Worm (Caenorhabditis elegans) whole organism, mixed stage, embryonic: ENCODE data around the gene srt-37.
"Not testable (repeated sequence)": the region's sequence is repeated elsewhere in the genome, so short reads cannot be mapped to it uniquely, and the experiment has no call there.

Experiments used
- bed-3 ChIP-seq: fragments of 200-800 bp; sonication (Bioruptor generic); optimal IDR thresholded peaks from 3 replicates; lab custom pipeline; 2018; ENCODE audit warnings: mild to moderate bottlenecking, missing genetic modification characterization, moderate library complexity, missing compliant biosample characterization
- ces-1 ChIP-seq: fragments of 150-350 bp; optimal IDR thresholded peaks from 2 replicates; lab custom pipeline; 2014; ENCODE audit warnings: missing biosample characterization, missing genetic modification reagents, missing genetic modification characterization
- cnd-1 ChIP-seq: fragments of 200-800 bp; sonication (Bioruptor generic); optimal IDR thresholded peaks from 2 replicates; lab custom pipeline; 2018; ENCODE audit warnings: mild to moderate bottlenecking, missing genetic modification characterization, missing compliant biosample characterization
- elt-1 ChIP-seq: sonication (generic microtip); optimal IDR thresholded peaks from 2 replicates; lab custom pipeline; 2017; ENCODE audit warnings: missing genetic modification characterization, mild to moderate bottlenecking, missing compliant biosample characterization, antibody characterized with exemption, moderate library complexity, borderline replicate concordance; ENCODE audit not compliant: insufficient read depth
- elt-3 ChIP-seq: fragments of 150-350 bp; optimal IDR thresholded peaks from 2 replicates; lab custom pipeline; 2014; ENCODE audit warnings: missing biosample characterization, missing genetic modification characterization
- lin-13 ChIP-seq: fragments of 150-350 bp; optimal IDR thresholded peaks from 2 replicates; lab custom pipeline; 2014; ENCODE audit warnings: missing biosample characterization, missing genetic modification characterization
- lsy-2 ChIP-seq: fragments of 150-350 bp; optimal IDR thresholded peaks from 2 replicates; lab custom pipeline; 2014; ENCODE audit warnings: missing biosample characterization, missing genetic modification characterization
- nhr-237 ChIP-seq: fragments of 150-350 bp; optimal IDR thresholded peaks from 2 replicates; lab custom pipeline; 2014; ENCODE audit warnings: missing biosample characterization, missing genetic modification characterization
- pha-4 ChIP-seq: fragments of 150-350 bp; optimal IDR thresholded peaks from 2 replicates; lab custom pipeline; 2018; ENCODE audit warnings: missing biosample characterization, missing genetic modification reagents, missing genetic modification characterization
- sptf-1 ChIP-seq: sonication (generic microtip); optimal IDR thresholded peaks from 2 replicates; lab custom pipeline; 2017; ENCODE audit warnings: mild to moderate bottlenecking, missing genetic modification characterization, moderate library complexity, missing compliant biosample characterization
- unc-120 ChIP-seq: sonication (generic microtip); optimal IDR thresholded peaks from 2 replicates; lab custom pipeline; 2017; ENCODE audit warnings: missing genetic modification characterization, missing compliant biosample characterization; ENCODE audit not compliant: poor library complexity, severe bottlenecking
- unc-39 ChIP-seq: fragments of 150-350 bp; optimal IDR thresholded peaks from 2 replicates; lab custom pipeline; 2014; ENCODE audit warnings: missing biosample characterization, missing genetic modification characterization
- unc-62 ChIP-seq: fragments of 150-350 bp; optimal IDR thresholded peaks from 2 replicates; lab custom pipeline; 2014; ENCODE audit warnings: missing biosample characterization, missing genetic modification reagents, missing genetic modification characterization

DNA sequence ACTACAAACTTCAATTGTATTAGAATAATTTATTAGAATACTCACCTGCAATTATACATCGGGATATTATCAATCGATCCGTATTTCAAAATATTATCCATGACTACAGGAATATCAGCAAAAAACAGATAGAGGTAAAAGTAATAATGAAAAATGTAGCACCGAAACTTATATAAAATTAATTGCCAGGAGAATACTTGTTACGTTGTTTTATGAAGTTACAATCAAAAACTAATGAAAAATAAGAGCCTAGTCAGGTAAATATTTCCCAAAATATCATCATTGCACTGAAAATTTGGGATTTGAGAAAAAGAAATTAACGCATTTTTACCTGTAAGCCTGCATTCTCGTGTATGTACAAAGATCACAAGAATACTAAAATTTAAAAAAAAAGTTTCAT, 10.3 kb downstream of the srt-37 start, which contains the start of gene srt-38:
- not testable (repeated sequence) for TF ChIP-seq bed-3 (GFP tag; lab: Kevin White, UChicago); unc-62; elt-1 (tag; lab: Kevin White, UChicago); elt-3; cnd-1; nhr-237 (tag; lab: Kevin White, UChicago); sptf-1 (tag; lab: Kevin White, UChicago); lin-13 (tag; lab: Kevin White, UChicago); ces-1; unc-120 (tag; lab: Kevin White, UChicago); lsy-2; unc-39; pha-4 (tag; lab: Kevin White, UChicago)
